Fruit fly (Drosophila melanogaster) whole organism, wandering third instar larva: Measurements from ENCODE around the gene CG34148.

ENCODE experiments used
- Abd-B ChIP-seq: fragments of >200 bp; optimal IDR thresholded peaks from 2 replicates; lab custom pipeline; 2017; ENCODE audit warnings: missing biosample characterization, missing genetic modification characterization
- CG9705 ChIP-seq: fragments of 200-800 bp; sonication (Bioruptor generic); optimal IDR thresholded peaks from 2 replicates; lab custom pipeline; 2018; ENCODE audit warnings: missing biosample characterization, mild to moderate bottlenecking, missing genetic modification characterization
- CrebA ChIP-seq: fragments of 200-800 bp; sonication (Bioruptor generic); optimal IDR thresholded peaks from 2 replicates; lab custom pipeline; 2016; ENCODE audit warnings: missing biosample characterization, mild to moderate bottlenecking, missing genetic modification characterization, borderline replicate concordance
- Dfd ChIP-seq: fragments of >200 bp; optimal IDR thresholded peaks from 2 replicates; lab custom pipeline; 2017; ENCODE audit warnings: missing biosample characterization, missing genetic modification characterization
- Dif ChIP-seq: fragments of 200-275, 200-300 bp; sonication (Bioruptor generic); optimal IDR thresholded peaks from 2 replicates; lab custom pipeline; 2018; ENCODE audit warnings: missing biosample characterization, missing genetic modification characterization; ENCODE audit not compliant: partially characterized antibody
- GATAd ChIP-seq: sonication (Bioruptor generic); optimal IDR thresholded peaks from 2 replicates; lab custom pipeline; 2016; ENCODE audit warnings: missing biosample characterization, missing genetic modification characterization
- HLH106 ChIP-seq: fragments of 200-800 bp; optimal IDR thresholded peaks from 3 replicates; lab custom pipeline; 2019; ENCODE audit warnings: missing biosample characterization, mild to moderate bottlenecking, missing genetic modification characterization, moderate library complexity
- Hnf4 ChIP-seq: fragments of 200-800 bp; sonication (Bioruptor generic); optimal IDR thresholded peaks from 2 replicates; lab custom pipeline; 2016; ENCODE audit warnings: missing biosample characterization, mild to moderate bottlenecking, missing genetic modification characterization
- Hr78 ChIP-seq: fragments of >200 bp; optimal IDR thresholded peaks from 2 replicates; lab custom pipeline; 2017; ENCODE audit warnings: missing biosample characterization, missing genetic modification characterization
- Hr83 ChIP-seq: fragments of 200-300 bp; sonication (Bioruptor generic); optimal IDR thresholded peaks from 2 replicates; lab custom pipeline; 2016; ENCODE audit warnings: missing biosample characterization, mild to moderate bottlenecking, missing genetic modification characterization, moderate library complexity; ENCODE audit not compliant: poor library complexity, severe bottlenecking
- Jra ChIP-seq: sonication (Bioruptor generic); optimal IDR thresholded peaks from 2 replicates; lab custom pipeline; 2016; ENCODE audit warnings: missing biosample characterization, missing genetic modification characterization
- Mio ChIP-seq: sonication (Bioruptor generic); optimal IDR thresholded peaks from 2 replicates; lab custom pipeline; 2016; ENCODE audit warnings: missing biosample characterization, missing genetic modification characterization
- Myc ChIP-seq: fragments of >200 bp; optimal IDR thresholded peaks from 2 replicates; lab custom pipeline; 2017
- N ChIP-seq: fragments of >200 bp; optimal IDR thresholded peaks from 2 replicates; lab custom pipeline; 2018; ENCODE audit warnings: missing biosample characterization, missing external identifiers, missing genetic modification characterization
- OdsH ChIP-seq: fragments of 200-800 bp; sonication (Bioruptor generic); optimal IDR thresholded peaks from 2 replicates; lab custom pipeline; 2016; ENCODE audit warnings: missing biosample characterization, mild to moderate bottlenecking, missing genetic modification characterization
- Rel ChIP-seq, 2 experiments: fragments of 200-800 bp; sonication (Bioruptor generic) in 1 of 2; optimal IDR thresholded peaks; 2 replicates in 1 of 2; 3 replicates in 1 of 2; lab custom pipeline; 2016 to 2019; ENCODE audit warnings: mild to moderate bottlenecking in 2 of 2, missing biosample characterization in 2 of 2, missing genetic modification characterization in 2 of 2, moderate library complexity in 1 of 2
- Sp1 ChIP-seq: fragments of 200-800 bp; sonication (Bioruptor generic); optimal IDR thresholded peaks from 3 replicates; lab custom pipeline; 2019; ENCODE audit warnings: missing biosample characterization, mild to moderate bottlenecking, missing genetic modification characterization, moderate library complexity
- Vsx2 ChIP-seq: fragments of 200-300, 225-300 bp; sonication (Bioruptor generic); optimal IDR thresholded peaks from 2 replicates; lab custom pipeline; 2018; ENCODE audit warnings: missing biosample characterization, missing genetic modification characterization; ENCODE audit not compliant: partially characterized antibody
- br ChIP-seq: fragments of 200-800 bp; sonication (Bioruptor generic); optimal IDR thresholded peaks from 2 replicates; lab custom pipeline; 2016; ENCODE audit warnings: missing biosample characterization, missing genetic modification characterization
- dl ChIP-seq, 2 experiments: fragments of 175-275, 200-275 bp in 1 of 2; fragments of 200-275 bp in 1 of 2; sonication (Bioruptor generic); optimal IDR thresholded peaks; lab custom pipeline; 2018; ENCODE audit warnings: mild to moderate bottlenecking in 2 of 2, missing biosample characterization in 2 of 2, missing genetic modification characterization in 2 of 2, moderate library complexity in 2 of 2; ENCODE audit not compliant: partially characterized antibody in 2 of 2, insufficient read depth in 1 of 2
- dmrt93B ChIP-seq: fragments of 200-800 bp; sonication (Bioruptor generic); optimal IDR thresholded peaks from 2 replicates; lab custom pipeline; 2018; ENCODE audit warnings: missing biosample characterization, mild to moderate bottlenecking, missing genetic modification characterization
- dsf ChIP-seq: sonication (Bioruptor generic); optimal IDR thresholded peaks from 2 replicates; lab custom pipeline; 2016; ENCODE audit warnings: missing biosample characterization, missing genetic modification characterization, borderline replicate concordance
- ey ChIP-seq: fragments of 200-800 bp; sonication (Bioruptor generic); optimal IDR thresholded peaks from 2 replicates; lab custom pipeline; 2016; ENCODE audit warnings: missing biosample characterization, missing genetic modification characterization
- foxo ChIP-seq, 2 experiments: fragments of 200-800 bp; sonication (Bioruptor generic); optimal IDR thresholded peaks; 2 replicates in 1 of 2; 3 replicates in 1 of 2; lab custom pipeline; 2016 to 2017; ENCODE audit warnings: missing biosample characterization in 2 of 2, missing genetic modification characterization in 2 of 2
- fru ChIP-seq: fragments of 200-800 bp; sonication (Bioruptor generic); optimal IDR thresholded peaks from 3 replicates; lab custom pipeline; 2016; ENCODE audit warnings: missing biosample characterization, mild to moderate bottlenecking, missing genetic modification characterization
- h ChIP-seq: fragments of 200-800 bp; sonication (Bioruptor generic); optimal IDR thresholded peaks from 3 replicates; lab custom pipeline; 2016; ENCODE audit warnings: missing biosample characterization, mild to moderate bottlenecking, missing genetic modification characterization
- jim ChIP-seq: fragments of 175-275, 200-325 bp; sonication (Bioruptor generic); optimal IDR thresholded peaks from 2 replicates; lab custom pipeline; 2016; ENCODE audit warnings: missing biosample characterization, mild to moderate bottlenecking, missing genetic modification characterization
- lola ChIP-seq: fragments of >200 bp; optimal IDR thresholded peaks from 2 replicates; lab custom pipeline; 2017; ENCODE audit warnings: missing biosample characterization, missing genetic modification characterization
- pan ChIP-seq: fragments of >200 bp; optimal IDR thresholded peaks from 2 replicates; lab custom pipeline; 2017
- psq ChIP-seq: fragments of 200-800 bp; sonication (Bioruptor generic); optimal IDR thresholded peaks from 3 replicates; lab custom pipeline; 2017; ENCODE audit warnings: missing biosample characterization, mild to moderate bottlenecking, missing genetic modification characterization, moderate library complexity
- rgr ChIP-seq: fragments of 200-800 bp; sonication (Bioruptor generic); optimal IDR thresholded peaks from 3 replicates; lab custom pipeline; 2016; ENCODE audit warnings: missing biosample characterization, mild to moderate bottlenecking, missing genetic modification characterization
- sage ChIP-seq: fragments of 200-800 bp; sonication (Bioruptor generic); optimal IDR thresholded peaks from 2 replicates; lab custom pipeline; 2016; ENCODE audit warnings: missing biosample characterization, mild to moderate bottlenecking, missing genetic modification characterization
- sv ChIP-seq: fragments of 200-800 bp; sonication (Bioruptor generic); optimal IDR thresholded peaks from 3 replicates; lab custom pipeline; 2016; ENCODE audit warnings: missing biosample characterization, missing genetic modification characterization
- tai ChIP-seq: sonication (Bioruptor generic); optimal IDR thresholded peaks from 2 replicates; lab custom pipeline; 2016; ENCODE audit warnings: missing biosample characterization, missing genetic modification characterization
- usp ChIP-seq: fragments of >200 bp; optimal IDR thresholded peaks from 2 replicates; lab custom pipeline; 2017; ENCODE audit warnings: missing biosample characterization, missing genetic modification characterization
- woc ChIP-seq: sonication (Bioruptor generic); optimal IDR thresholded peaks from 2 replicates; lab custom pipeline; 2016; ENCODE audit warnings: missing biosample characterization, mild to moderate bottlenecking, missing genetic modification characterization

Gene CG34148

DNA sequence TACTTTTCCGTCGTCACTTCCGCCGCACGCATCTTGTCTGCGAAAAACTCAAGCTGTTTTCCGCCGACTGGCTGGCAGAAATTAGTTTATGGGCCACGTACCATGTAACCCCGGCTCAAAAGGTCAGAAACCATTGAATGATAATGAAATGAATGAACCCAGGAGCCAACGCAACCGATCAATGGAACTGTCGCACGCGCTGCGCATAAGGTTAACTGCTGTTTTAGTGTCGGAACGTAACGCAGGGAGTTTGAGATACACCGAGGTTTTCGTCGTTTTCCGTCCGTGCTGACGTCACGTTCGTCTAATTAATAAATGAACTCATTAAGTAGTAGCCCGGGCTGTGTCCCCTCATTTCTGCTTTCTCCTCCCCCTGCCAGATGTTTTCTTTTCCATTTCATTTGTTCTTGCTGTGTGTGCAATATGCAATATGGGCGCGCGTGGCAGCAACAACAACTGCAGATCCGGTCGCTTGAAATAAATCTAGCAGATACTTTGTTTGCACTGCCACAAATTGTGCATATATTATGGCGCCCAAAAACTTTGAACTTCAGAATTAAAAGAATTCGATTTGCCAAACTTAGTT, 20.1 kb downstream of the CG34148 start:
- TF ChIP-seq Mio (GFP tag; lab: Kevin White, UChicago): no peak
- TF ChIP-seq jim (GFP tag; lab: Kevin White, UChicago): no peak
- TF ChIP-seq fru (GFP tag; lab: Kevin White, UChicago): no peak
- no peak for TF ChIP-seq Dif (GFP tag; lab: Kevin White, UChicago)
- TF ChIP-seq HLH106 (tag; lab: Kevin White, UChicago): no peak
- no peak for TF ChIP-seq GATAd (GFP tag; lab: Kevin White, UChicago)
- TF ChIP-seq Jra: no peak
- TF ChIP-seq foxo (GFP tag; optimal IDR thresholded peaks at IDR 0.05; lab: Kevin White, UChicago): no peak
- no peak for TF ChIP-seq sage (GFP tag; lab: Kevin White, UChicago)
- TF ChIP-seq dl (GFP tag; optimal IDR thresholded peaks at IDR 0.05; lab: Kevin White, UChicago; ENCODE audit: insufficient read depth in 1 of 2, partially characterized antibody in 2 of 2): no peak
- TF ChIP-seq br (GFP tag; lab: Kevin White, UChicago): no peak
- no peak for TF ChIP-seq CG9705 (GFP tag; lab: Kevin White, UChicago)
- no peak for TF ChIP-seq lola (GFP tag; lab: Kevin White, UChicago)
- no peak for TF ChIP-seq h (GFP tag; lab: Kevin White, UChicago)
- no peak for TF ChIP-seq N (GFP tag; lab: Kevin White, UChicago)
- TF ChIP-seq, all 38 proteins: peak for 0

DNA sequence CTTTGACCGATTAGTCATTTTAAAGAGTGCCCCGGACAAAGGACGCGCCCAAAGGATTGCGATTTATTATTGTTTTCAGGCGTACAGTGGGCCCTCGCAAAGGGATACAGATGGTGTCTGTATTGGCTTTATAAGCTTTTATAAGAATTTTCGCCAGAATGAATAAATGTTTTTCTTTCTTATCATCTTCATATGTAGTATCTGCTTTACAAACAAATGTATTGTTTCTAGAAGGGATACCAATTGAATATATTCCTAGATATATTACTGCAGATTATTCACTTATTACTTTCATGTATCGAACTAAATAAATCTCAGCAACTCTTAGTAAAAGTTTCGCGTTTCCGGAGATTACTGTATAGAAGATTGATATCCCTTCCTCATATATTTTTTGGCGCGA, 21.0 kb downstream of the CG34148 start:
- peak; percentile 6 for TF ChIP-seq OdsH (GFP tag; lab: Kevin White, UChicago)
- no peak for TF ChIP-seq rgr (GFP tag; lab: Kevin White, UChicago)
- TF ChIP-seq woc (GFP tag; lab: Kevin White, UChicago): peak; percentile 17
- TF ChIP-seq ey: peak; percentile 6
- TF ChIP-seq tai (GFP tag; lab: Kevin White, UChicago): no peak
- TF ChIP-seq Dif (GFP tag; lab: Kevin White, UChicago): no peak
- peak; percentile 36 for TF ChIP-seq fru (GFP tag; lab: Kevin White, UChicago)
- TF ChIP-seq foxo (GFP tag; optimal IDR thresholded peaks at IDR 0.05; lab: Kevin White, UChicago): peak in 1 of 2 experiments; percentile 26
- peak; percentile 11 for TF ChIP-seq Sp1 (GFP tag; lab: Kevin White, UChicago)
- peak; percentile 7 for TF ChIP-seq psq (GFP tag; lab: Kevin White, UChicago)
- no peak for TF ChIP-seq Abd-B (GFP tag; lab: Kevin White, UChicago)
- TF ChIP-seq CrebA (GFP tag; lab: Kevin White, UChicago): no peak
- peak; percentile 13 for TF ChIP-seq h (GFP tag; lab: Kevin White, UChicago)
- TF ChIP-seq HLH106 (tag; lab: Kevin White, UChicago): peak; percentile 28

DNA sequence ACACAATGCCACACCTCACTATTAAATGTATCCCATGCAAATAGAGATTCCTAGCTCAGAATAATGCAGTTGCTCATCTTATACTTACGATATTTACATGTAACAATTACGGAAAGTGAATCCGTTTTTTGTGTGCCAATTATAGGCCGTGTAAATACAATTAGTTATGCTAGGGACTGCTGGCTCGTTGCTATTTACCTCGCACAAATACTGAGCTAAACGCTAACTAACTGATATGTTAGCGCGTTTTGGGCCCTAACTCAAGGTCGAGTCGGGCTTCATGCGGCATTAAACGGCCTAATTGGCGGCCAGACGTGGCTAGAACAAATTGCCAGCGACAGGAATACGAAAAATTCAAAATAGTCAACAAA, 21.6 kb downstream of the CG34148 start:
- TF ChIP-seq Vsx2 (GFP tag; lab: Kevin White, UChicago): no peak
- TF ChIP-seq HLH106 (tag; lab: Kevin White, UChicago): no peak
- no peak for TF ChIP-seq Rel (GFP tag; optimal IDR thresholded peaks at IDR 0.05; lab: Kevin White, UChicago)
- no peak for TF ChIP-seq Rel (tag; optimal IDR thresholded peaks at IDR 0.05; lab: Kevin White, UChicago)
- TF ChIP-seq Myc (lab: Kevin White, UChicago): no peak
- TF ChIP-seq Abd-B (GFP tag; lab: Kevin White, UChicago): no peak
- TF ChIP-seq Sp1 (GFP tag; lab: Kevin White, UChicago): no peak
- no peak for TF ChIP-seq dsf (GFP tag; lab: Kevin White, UChicago)

DNA sequence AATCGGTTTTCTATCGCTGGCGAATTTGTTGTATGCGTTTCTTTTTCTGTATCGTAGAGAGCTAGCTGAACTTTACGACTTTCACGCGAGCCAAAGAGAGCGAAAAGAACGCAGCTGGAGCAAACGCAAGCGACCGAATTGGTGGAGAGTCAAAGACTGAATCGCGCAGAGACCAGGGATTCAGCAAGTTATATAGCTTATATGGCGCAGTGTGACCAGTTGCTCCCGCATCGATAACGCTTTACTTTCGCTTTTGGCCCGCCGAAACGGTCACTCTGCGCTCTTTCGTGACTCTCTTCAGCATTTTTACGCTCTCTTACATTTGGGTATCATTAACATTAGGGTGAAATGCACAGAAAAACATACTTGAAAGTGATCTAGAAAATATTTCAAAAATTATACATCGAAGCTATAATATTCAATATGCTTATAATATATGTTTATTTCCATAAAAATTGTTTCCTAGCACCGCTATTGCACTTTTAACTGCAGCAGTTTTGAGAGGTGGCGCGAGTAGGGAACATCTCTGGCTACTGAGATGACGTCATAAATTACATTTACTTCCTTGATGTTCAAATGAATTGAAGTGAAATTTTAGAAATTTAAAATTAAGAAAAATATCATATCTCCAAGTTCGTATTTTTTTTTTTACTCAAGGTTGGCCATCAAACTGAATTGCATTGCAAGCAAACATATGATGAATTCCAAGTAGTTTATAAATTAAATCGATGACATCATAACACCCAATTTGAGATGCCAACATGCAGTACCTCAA, 22.2 kb downstream of the CG34148 start, which contains the start of gene glec:
Gene glec, minus strand, starts transcription at position 169 of the 775 bp plus-strand sequence.
- no peak for TF ChIP-seq Hr78
- peak; percentile 74 for TF ChIP-seq woc (GFP tag; lab: Kevin White, UChicago)
- no peak for TF ChIP-seq pan (lab: Kevin White, UChicago)
- no peak for TF ChIP-seq HLH106 (tag; lab: Kevin White, UChicago)
- TF ChIP-seq GATAd (GFP tag; lab: Kevin White, UChicago): no peak
- no peak for TF ChIP-seq Myc (lab: Kevin White, UChicago)
- TF ChIP-seq sage (GFP tag; lab: Kevin White, UChicago): peak; percentile 56
- peak; percentile 17 for TF ChIP-seq CG9705 (GFP tag; lab: Kevin White, UChicago)
- TF ChIP-seq h (GFP tag; lab: Kevin White, UChicago): peak; percentile 55
- TF ChIP-seq OdsH (GFP tag; lab: Kevin White, UChicago): peak; percentile 55
- TF ChIP-seq usp: no peak
- TF ChIP-seq N (GFP tag; lab: Kevin White, UChicago): no peak
- TF ChIP-seq fru (GFP tag; lab: Kevin White, UChicago): peak; percentile 30
- peak; percentile 44 for TF ChIP-seq rgr (GFP tag; lab: Kevin White, UChicago)
- TF ChIP-seq dsf (GFP tag; lab: Kevin White, UChicago): no peak
- TF ChIP-seq sv (GFP tag; lab: Kevin White, UChicago): peak; percentile 61
- TF ChIP-seq Vsx2 (GFP tag; lab: Kevin White, UChicago): no peak
- peak; percentile 50 for TF ChIP-seq Sp1 (GFP tag; lab: Kevin White, UChicago)
- peak; percentile 34 to 48 for TF ChIP-seq foxo (GFP tag; optimal IDR thresholded peaks at IDR 0.05; lab: Kevin White, UChicago)
- TF ChIP-seq Mio (GFP tag; lab: Kevin White, UChicago): peak; percentile 28
- peak; percentile 92 for TF ChIP-seq Hr83 (GFP tag; lab: Kevin White, UChicago)
- TF ChIP-seq Hnf4 (GFP tag; lab: Kevin White, UChicago): peak; percentile 71
- TF ChIP-seq jim (GFP tag; lab: Kevin White, UChicago): peak; percentile 82
- no peak for TF ChIP-seq dmrt93B (GFP tag; lab: Kevin White, UChicago)
- TF ChIP-seq Jra: peak; percentile 43
- peak; percentile 29 for TF ChIP-seq br (GFP tag; lab: Kevin White, UChicago)
- TF ChIP-seq Dfd (GFP tag; lab: Kevin White, UChicago): no peak
- TF ChIP-seq ey: peak; percentile 50
- TF ChIP-seq tai (GFP tag; lab: Kevin White, UChicago): peak; percentile 26
- TF ChIP-seq Abd-B (GFP tag; lab: Kevin White, UChicago): no peak
